Fruit fly (Drosophila melanogaster): Measurements from ENCODE around the gene Krn.

Krn gene

dm6 chr3L:17655837-17656308, 1.8 kb upstream of the Krn start (continued):
- no peak for TF ChIP-seq Stat92E (GFP tag; optimal IDR thresholded peaks at IDR 0.05)
- no peak for TF ChIP-seq gro (GFP tag; optimal IDR thresholded peaks at IDR 0.05)
- no peak for TF ChIP-seq Kr (GFP tag; optimal IDR thresholded peaks at IDR 0.05)
- TF ChIP-seq mam (GFP tag; optimal IDR thresholded peaks at IDR 0.05): no peak
- TF ChIP-seq cwo (GFP tag; optimal IDR thresholded peaks at IDR 0.05): peak; percentile 57
- no peak for TF ChIP-seq ems (GFP tag; optimal IDR thresholded peaks at IDR 0.05)
- TF ChIP-seq hb (GFP tag; IDR thresholded peaks at IDR 0.05; ENCODE audit: partially characterized antibody): no peak
- no peak for TF ChIP-seq z (GFP tag; IDR thresholded peaks at IDR 0.05)
- TF ChIP-seq HLH4C (GFP tag; IDR thresholded peaks at IDR 0.05; ENCODE audit: partially characterized antibody): 0 out of 3 replicates have a peak, but pooled peaks have one; percentile 16
- peak; percentile 7 for TF ChIP-seq CG17359 (tag; optimal IDR thresholded peaks at IDR 0.05)
- 0 out of 3 replicates have a peak, but pooled peaks have one; percentile 23 for TF ChIP-seq CG11695 (GFP tag; IDR thresholded peaks at IDR 0.05)
- TF ChIP-seq shn (GFP tag; optimal IDR thresholded peaks at IDR 0.05): no peak
- no peak for TF ChIP-seq CG8944 (GFP tag; optimal IDR thresholded peaks at IDR 0.05)
- no peak for TF ChIP-seq kay (GFP tag; optimal IDR thresholded peaks at IDR 0.05)
- TF ChIP-seq sug (tag; optimal IDR thresholded peaks at IDR 0.05): peak; percentile 73
- 0 out of 2 replicates have a peak, but pooled peaks have one; percentile 11 for TF ChIP-seq wdn (GFP tag; IDR thresholded peaks at IDR 0.05)
- peak; percentile 0 for TF ChIP-seq CG14710 (tag; optimal IDR thresholded peaks at IDR 0.05)
- TF ChIP-seq ara (GFP tag; IDR thresholded peaks at IDR 0.05): no peak
- no peak for TF ChIP-seq ap (GFP tag; IDR thresholded peaks at IDR 0.05)
- no peak for TF ChIP-seq Oaz (GFP tag; IDR thresholded peaks at IDR 0.05)
- TF ChIP-seq az2 (GFP tag; optimal IDR thresholded peaks at IDR 0.05): no peak
- TF ChIP-seq CG16813 (GFP tag; IDR thresholded peaks at IDR 0.05; ENCODE audit: partially characterized antibody): no peak
- TF ChIP-seq Jarid2 (GFP tag; optimal IDR thresholded peaks at IDR 0.05): peak; percentile 27
- peak; percentile 36 for TF ChIP-seq CG11504 (tag; optimal IDR thresholded peaks at IDR 0.05)
- TF ChIP-seq tup (GFP tag; optimal IDR thresholded peaks at IDR 0.05): no peak
- peak; percentile 37 for TF ChIP-seq PHDP (tag; optimal IDR thresholded peaks at IDR 0.05)
- TF ChIP-seq CG9876 (GFP tag; optimal IDR thresholded peaks at IDR 0.05): no peak
- no peak for TF ChIP-seq fd102C (GFP tag; optimal IDR thresholded peaks at IDR 0.05)
- TF ChIP-seq CG12104 (GFP tag; optimal IDR thresholded peaks at IDR 0.05): no peak
- TF ChIP-seq knrl (GFP tag; IDR thresholded peaks at IDR 0.05; ENCODE audit: partially characterized antibody): 0 out of 3 replicates have a peak, but pooled peaks have one; percentile 18
- TF ChIP-seq sim (GFP tag; IDR thresholded peaks at IDR 0.05): no peak
- TF ChIP-seq odd (GFP tag; optimal IDR thresholded peaks at IDR 0.05): peak; percentile 64
- TF ChIP-seq Atf-2 (GFP tag; optimal IDR thresholded peaks at IDR 0.05): no peak
- TF ChIP-seq CG8359 (GFP tag; optimal IDR thresholded peaks at IDR 0.05; ENCODE audit: borderline replicate concordance): no peak
- TF ChIP-seq CG33557 (GFP tag; optimal IDR thresholded peaks at IDR 0.05): no peak
- TF ChIP-seq Tbp (GFP tag; optimal IDR thresholded peaks at IDR 0.05): no peak
- TF ChIP-seq tll (GFP tag; optimal IDR thresholded peaks at IDR 0.05): no peak
- no peak for TF ChIP-seq dati (GFP tag; IDR thresholded peaks at IDR 0.05)
- TF ChIP-seq bigmax (GFP tag; optimal IDR thresholded peaks at IDR 0.05): peak; percentile 24
- no peak for TF ChIP-seq CG17912 (GFP tag; optimal IDR thresholded peaks at IDR 0.05)
- TF ChIP-seq CG13296 (GFP tag; optimal IDR thresholded peaks at IDR 0.05): peak; percentile 67
- peak; percentile 18 for TF ChIP-seq CG31365 (tag; optimal IDR thresholded peaks at IDR 0.05)
- peak; percentile 98 for TF ChIP-seq CG6654 (GFP tag; optimal IDR thresholded peaks at IDR 0.05)
- TF ChIP-seq btn (GFP tag; optimal IDR thresholded peaks at IDR 0.05): no peak
- TF ChIP-seq peb (GFP tag; IDR thresholded peaks at IDR 0.05): no peak
- TF ChIP-seq CG18764 (GFP tag; optimal IDR thresholded peaks at IDR 0.05): no peak
- no peak for TF ChIP-seq CG1647 (GFP tag; optimal IDR thresholded peaks at IDR 0.05)
- TF ChIP-seq Sry-δ (GFP tag; optimal IDR thresholded peaks at IDR 0.05): no peak
- no peak for TF ChIP-seq cas (GFP tag; IDR thresholded peaks at IDR 0.05)
- TF ChIP-seq CG12744 (GFP tag; optimal IDR thresholded peaks at IDR 0.05): no peak

All from whole organism, embryonic.